Worm (Caenorhabditis elegans): ENCODE results near the gene str-13.

The str-13 gene

DNA sequence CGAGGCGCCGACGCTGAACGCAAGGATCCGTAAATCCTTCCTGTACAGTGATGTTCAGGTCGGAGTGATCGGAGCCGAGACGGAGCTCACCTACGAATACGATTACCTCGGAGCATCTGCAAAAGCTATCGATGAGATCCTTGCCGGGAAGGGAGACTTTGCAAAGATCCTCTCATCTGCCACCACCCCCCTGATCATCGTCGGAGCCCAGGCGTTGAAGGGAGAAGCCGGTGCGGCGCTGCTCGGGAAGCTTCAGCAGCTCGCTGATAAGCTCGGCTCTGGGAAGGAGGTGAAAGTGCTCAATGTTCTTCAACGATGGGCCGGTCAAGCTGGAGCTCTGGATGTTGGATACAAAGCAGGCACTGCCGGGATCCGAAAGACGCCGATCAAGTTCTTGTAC lies 23.7 kb downstream of the str-13 start:
- peak; percentile 6; the same call in 1 of the 2 replicates for TF ChIP-seq tbx-11 (GFP tag; IDR thresholded peaks at IDR 0.05)
- TF ChIP-seq F13C5.2 (tag; optimal IDR thresholded peaks at IDR 0.05) = no peak
- no peak for TF ChIP-seq ets-7 (tag; optimal IDR thresholded peaks at IDR 0.05)

DNA sequence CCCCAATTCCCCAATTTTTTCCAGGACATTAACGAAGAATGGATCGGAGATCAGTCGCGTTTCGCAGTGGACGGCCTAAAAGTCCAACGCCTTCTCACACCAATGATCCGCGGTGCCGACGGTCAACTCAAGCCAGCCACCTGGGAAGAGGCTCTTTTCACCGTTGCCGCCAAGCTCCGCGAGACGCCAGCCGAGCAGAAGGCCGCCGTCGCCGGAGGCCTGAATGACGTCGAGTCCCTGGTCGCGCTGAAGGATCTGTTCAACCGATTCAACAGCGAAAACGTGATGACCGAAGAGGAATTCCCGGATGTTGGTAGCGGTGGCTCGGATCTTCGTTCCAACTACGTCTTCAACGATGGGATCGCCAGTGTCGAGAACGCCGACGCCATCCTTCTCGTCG lies 24.1 kb downstream of the str-13 start:
- TF ChIP-seq flt-1 (GFP tag; IDR thresholded peaks at IDR 0.05) (no peak), tbx-11 (GFP tag; IDR thresholded peaks at IDR 0.05) (no peak), pes-1 (GFP tag; IDR thresholded peaks at IDR 0.05) (no peak), B0310.2 (tag; optimal IDR thresholded peaks at IDR 0.05) (no peak), ets-7 (tag; optimal IDR thresholded peaks at IDR 0.05) (no peak), ceh-36 (tag; optimal IDR thresholded peaks at IDR 0.05) (no peak), ceh-13 (GFP tag; optimal IDR thresholded peaks at IDR 0.05) (no peak), ama-1 (optimal IDR thresholded peaks at IDR 0.05) (no peak)

DNA sequence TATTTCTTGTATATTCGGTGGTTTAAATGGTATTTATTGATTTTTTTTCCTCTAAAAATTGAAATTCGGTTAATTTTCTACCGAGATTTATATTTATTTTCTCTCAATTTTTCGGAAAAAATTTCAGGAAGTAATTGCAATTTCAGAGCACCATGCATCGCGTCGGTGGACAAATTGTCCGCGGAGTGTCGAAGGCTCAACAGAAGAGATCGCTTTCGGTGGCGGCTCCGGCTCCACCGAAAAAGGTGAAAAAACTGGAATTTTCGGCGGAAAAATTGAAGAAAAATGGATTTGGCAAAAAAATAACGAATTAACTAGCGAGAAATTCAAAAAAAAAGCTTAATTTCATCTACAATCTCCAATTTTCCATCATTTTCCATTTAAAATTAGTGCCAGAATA lies 28.2 kb downstream of the str-13 start, which contains the start of gene nuo-5:
Gene nuo-5 (plus strand): TSS at position 147 of the 400 bp plus-strand sequence.
- TF ChIP-seq ceh-36 (tag; optimal IDR thresholded peaks at IDR 0.05) = no peak
- no peak for TF ChIP-seq F13C5.2 (tag; optimal IDR thresholded peaks at IDR 0.05)
- no peak for TF ChIP-seq aly-1 (tag; optimal IDR thresholded peaks at IDR 0.05)
- TF ChIP-seq tbx-11 (GFP tag; IDR thresholded peaks at IDR 0.05) = no peak
- no peak for TF ChIP-seq ama-1 (optimal IDR thresholded peaks at IDR 0.05)
- no peak for TF ChIP-seq hmbx-1 (tag; optimal IDR thresholded peaks at IDR 0.05)
- no peak for TF ChIP-seq hnd-1 (tag; optimal IDR thresholded peaks at IDR 0.05)
- no peak for TF ChIP-seq tra-4 (tag; optimal IDR thresholded peaks at IDR 0.05)
- no peak for TF ChIP-seq hmg-4 (GFP tag; optimal IDR thresholded peaks at IDR 0.05)
- no peak for TF ChIP-seq sea-1 (GFP tag; conservative IDR thresholded peaks at IDR 0.05)

DNA sequence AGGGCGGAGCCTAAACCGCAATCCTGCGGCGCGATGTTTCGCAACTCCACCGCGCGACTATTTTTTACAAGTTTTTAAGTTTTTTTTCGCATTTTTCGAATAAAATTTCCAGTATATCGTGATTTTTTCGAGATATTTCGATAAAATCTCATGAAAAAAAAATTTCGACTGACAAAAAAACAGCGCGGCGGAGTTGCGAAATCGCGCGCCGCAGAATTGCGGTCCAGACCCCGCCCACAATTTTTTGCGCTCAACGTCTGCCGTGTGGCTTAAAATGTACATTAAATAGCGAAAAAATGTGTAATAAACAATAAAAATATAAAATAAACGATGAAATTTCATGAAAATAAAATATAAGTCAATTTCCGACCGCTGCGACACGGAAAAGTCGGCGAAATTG lies 29.3 kb downstream of the str-13 start:
- TF ChIP-seq tbx-11 (GFP tag; IDR thresholded peaks at IDR 0.05) (no peak), pes-1 (GFP tag; IDR thresholded peaks at IDR 0.05) (peak; percentile 56; the same call in 1 of the 2 replicates)

DNA sequence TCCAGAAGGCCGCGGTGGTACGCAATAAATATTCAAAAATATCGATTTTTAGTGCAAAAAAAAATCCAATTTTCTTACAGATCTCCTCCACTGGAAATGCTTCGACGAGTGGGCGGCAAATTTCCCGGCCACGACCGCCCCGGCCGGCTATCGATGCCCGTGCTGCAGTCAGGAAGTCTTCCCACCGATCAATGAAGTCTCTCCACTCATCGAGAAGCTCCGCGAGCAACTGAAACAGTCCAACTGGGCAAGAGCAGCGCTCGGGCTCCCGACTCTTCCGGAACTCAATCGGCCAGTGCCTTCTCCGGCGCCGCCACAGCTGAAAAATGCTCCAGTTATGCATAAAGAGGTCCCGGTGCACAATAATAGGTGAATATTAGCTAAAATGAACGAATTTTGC lies 31.1 kb downstream of the str-13 start, which contains the start of gene Y45G12B.3:
Gene Y45G12B.3 (minus strand): TSS at position 320 of the 400 bp plus-strand sequence.
- TF ChIP-seq hmg-4 (GFP tag; optimal IDR thresholded peaks at IDR 0.05) = no peak
- TF ChIP-seq B0310.2 (tag; optimal IDR thresholded peaks at IDR 0.05) = no peak
- TF ChIP-seq ama-1 (optimal IDR thresholded peaks at IDR 0.05) = no peak
- no peak for TF ChIP-seq ceh-36 (tag; optimal IDR thresholded peaks at IDR 0.05)
- TF ChIP-seq F13C5.2 (tag; optimal IDR thresholded peaks at IDR 0.05) = no peak
- TF ChIP-seq tbx-37 (GFP tag; conservative IDR thresholded peaks at IDR 0.05) = no peak

DNA sequence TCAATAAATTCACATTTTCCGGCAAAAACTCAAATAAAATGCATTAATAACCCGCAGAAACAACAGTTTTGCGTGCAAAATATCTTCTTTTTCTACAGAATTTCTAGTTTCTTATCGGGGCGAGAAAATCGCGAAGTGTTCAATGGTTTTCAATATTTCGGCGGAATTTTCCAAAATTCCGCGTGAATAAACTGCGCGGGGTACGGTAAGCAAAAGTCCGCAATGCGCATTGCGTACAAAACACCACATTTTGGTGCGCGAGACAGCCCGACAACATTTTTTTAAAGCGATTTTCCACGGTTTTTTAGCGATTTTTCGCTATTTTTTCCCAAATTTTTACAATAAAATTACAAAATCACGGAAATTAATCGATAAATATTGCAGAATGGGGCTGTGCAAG lies 32.6 kb downstream of the str-13 start, which contains the start of gene Y45G12B.2:
Gene Y45G12B.2 (plus strand): TSS at position 383 of the 400 bp plus-strand sequence.
- no peak for TF ChIP-seq ama-1 (optimal IDR thresholded peaks at IDR 0.05)
- TF ChIP-seq scrt-1 (GFP tag; IDR thresholded peaks at IDR 0.05) = no peak
- TF ChIP-seq F13C5.2 (tag; optimal IDR thresholded peaks at IDR 0.05) = peak; percentile 68
- no peak for TF ChIP-seq pes-1 (GFP tag; IDR thresholded peaks at IDR 0.05)
- TF ChIP-seq flt-1 (GFP tag; IDR thresholded peaks at IDR 0.05) = no peak; the same call in 1 of the 2 replicates
- TF ChIP-seq ets-7 (tag; optimal IDR thresholded peaks at IDR 0.05) = no peak
- no peak for TF ChIP-seq hmbx-1 (tag; optimal IDR thresholded peaks at IDR 0.05)
- TF ChIP-seq sea-1 (GFP tag; conservative IDR thresholded peaks at IDR 0.05) = no peak
- TF ChIP-seq tbx-37 (GFP tag; conservative IDR thresholded peaks at IDR 0.05) = 0 out of 2 replicates have a peak, but pooled peaks have one; percentile 23
- no peak for TF ChIP-seq hnd-1 (tag; optimal IDR thresholded peaks at IDR 0.05)
- no peak for TF ChIP-seq ceh-36 (tag; optimal IDR thresholded peaks at IDR 0.05)
- TF ChIP-seq aly-1 (tag; optimal IDR thresholded peaks at IDR 0.05) = no peak
- no peak for TF ChIP-seq B0310.2 (tag; optimal IDR thresholded peaks at IDR 0.05)
- TF ChIP-seq ceh-13 (GFP tag; optimal IDR thresholded peaks at IDR 0.05) = no peak
- peak; percentile 32 for TF ChIP-seq hmg-4 (GFP tag; optimal IDR thresholded peaks at IDR 0.05)
- TF ChIP-seq tra-4 (tag; optimal IDR thresholded peaks at IDR 0.05) = no peak
- TF ChIP-seq tbx-11 (GFP tag; IDR thresholded peaks at IDR 0.05) = peak; percentile 8; the same call in 1 of the 2 replicates

DNA sequence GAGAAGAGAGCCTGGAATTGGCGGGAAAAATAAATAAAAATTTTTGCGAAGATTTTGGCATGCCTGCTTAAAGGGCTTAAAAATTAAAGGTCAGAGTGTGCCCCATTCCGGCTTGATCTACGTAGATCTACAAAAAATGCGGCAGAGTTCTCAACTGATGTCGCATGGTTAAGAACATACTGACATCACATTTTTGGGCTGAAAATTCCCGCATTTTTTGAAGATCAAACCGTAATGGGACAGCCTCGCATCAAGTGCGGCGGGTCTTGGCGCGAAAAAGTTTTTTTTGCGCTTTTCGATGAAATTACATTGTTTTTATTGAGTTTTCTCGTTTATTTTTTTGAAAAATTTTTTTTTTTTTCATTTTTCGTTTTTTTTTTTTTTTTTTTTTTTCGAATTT lies 36.1 kb downstream of the str-13 start:
- TF ChIP-seq B0310.2 (tag; optimal IDR thresholded peaks at IDR 0.05) (no peak), tbx-37 (GFP tag; conservative IDR thresholded peaks at IDR 0.05) (no peak)

DNA sequence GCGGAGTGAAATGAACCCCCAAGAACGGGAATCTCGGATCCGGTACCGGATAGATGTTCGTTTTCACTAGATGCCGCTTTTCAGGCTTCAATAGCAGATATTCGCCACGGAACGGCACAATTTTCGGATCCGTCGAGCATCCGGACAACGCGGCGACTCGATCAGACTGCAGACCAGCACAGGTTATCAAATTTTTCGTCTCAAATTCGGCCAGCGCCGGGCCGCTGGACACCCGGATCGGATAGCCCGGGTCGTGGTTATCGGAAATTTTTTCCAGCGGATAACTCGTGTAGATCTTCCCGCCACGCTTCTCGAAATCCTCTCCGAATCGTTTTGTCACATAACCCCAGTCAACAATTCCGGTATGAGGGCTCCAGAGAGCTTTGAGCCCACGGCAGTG lies 36.5 kb downstream of the str-13 start:
- no peak for TF ChIP-seq hnd-1 (tag; optimal IDR thresholded peaks at IDR 0.05)
- TF ChIP-seq ets-7 (tag; optimal IDR thresholded peaks at IDR 0.05) = no peak
- TF ChIP-seq ama-1 (optimal IDR thresholded peaks at IDR 0.05) = no peak
- no peak for TF ChIP-seq B0310.2 (tag; optimal IDR thresholded peaks at IDR 0.05)
- no peak for TF ChIP-seq ceh-13 (GFP tag; optimal IDR thresholded peaks at IDR 0.05)
- no peak for TF ChIP-seq ceh-36 (tag; optimal IDR thresholded peaks at IDR 0.05)

DNA sequence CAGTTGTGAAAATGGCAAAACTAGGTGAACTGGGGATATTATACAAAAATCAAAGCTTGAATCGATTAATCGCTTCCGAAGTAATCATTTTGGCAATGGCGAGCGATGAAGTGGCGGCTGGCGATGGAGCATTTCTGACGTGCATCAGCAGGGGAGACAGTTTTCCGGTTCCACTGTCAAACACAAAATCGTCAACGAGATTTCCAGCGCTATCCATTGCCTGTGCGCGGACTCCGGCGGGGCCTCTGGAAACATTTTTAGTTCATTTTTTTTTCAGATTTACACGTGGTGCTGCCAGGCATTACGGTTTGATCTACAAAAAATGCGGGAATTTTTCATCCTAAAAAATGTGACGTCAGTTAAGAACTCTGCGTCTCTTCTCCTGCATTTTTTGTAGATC lies 38.4 kb downstream of the str-13 start:
- TF ChIP-seq aly-1 (tag; optimal IDR thresholded peaks at IDR 0.05) (no peak), B0310.2 (tag; optimal IDR thresholded peaks at IDR 0.05) (no peak), scrt-1 (GFP tag; IDR thresholded peaks at IDR 0.05) (no peak), hmbx-1 (tag; optimal IDR thresholded peaks at IDR 0.05) (no peak), F13C5.2 (tag; optimal IDR thresholded peaks at IDR 0.05) (no peak), tbx-11 (GFP tag; IDR thresholded peaks at IDR 0.05) (no peak), hmg-4 (GFP tag; optimal IDR thresholded peaks at IDR 0.05) (no peak), sea-1 (GFP tag; conservative IDR thresholded peaks at IDR 0.05) (no peak), hnd-1 (tag; optimal IDR thresholded peaks at IDR 0.05) (no peak), pes-1 (GFP tag; IDR thresholded peaks at IDR 0.05) (no peak), ceh-13 (GFP tag; optimal IDR thresholded peaks at IDR 0.05) (no peak), ceh-36 (tag; optimal IDR thresholded peaks at IDR 0.05) (no peak), flt-1 (GFP tag; IDR thresholded peaks at IDR 0.05) (no peak), tbx-37 (GFP tag; conservative IDR thresholded peaks at IDR 0.05) (no peak), tra-4 (tag; optimal IDR thresholded peaks at IDR 0.05) (no peak), ama-1 (optimal IDR thresholded peaks at IDR 0.05) (no peak), ets-7 (tag; optimal IDR thresholded peaks at IDR 0.05) (no peak)
